Worm (Caenorhabditis elegans): ENCODE measurements around the gene cox-14.

The cox-14 gene

ce11 chrIII:10195911-10196310, 22.8 kb upstream of the cox-14 start:
- TF ChIP-seq ref-1 (GFP tag; conservative IDR thresholded peaks at IDR 0.05), result no peak
- TF ChIP-seq klf-2 (GFP tag; conservative IDR thresholded peaks at IDR 0.05), result no peak
- TF ChIP-seq ztf-29 (GFP tag; IDR thresholded peaks at IDR 0.05), result no peak
- no peak for TF ChIP-seq flt-1 (GFP tag; IDR thresholded peaks at IDR 0.05)
- TF ChIP-seq T22C8.4 (GFP tag; IDR thresholded peaks at IDR 0.05), result no peak
- no peak for TF ChIP-seq tab-1 (GFP tag; IDR thresholded peaks at IDR 0.05)
- TF ChIP-seq ztf-23 (GFP tag; IDR thresholded peaks at IDR 0.05), result no peak
- no peak for TF ChIP-seq cog-1 (tag; optimal IDR thresholded peaks at IDR 0.05)
- no peak for TF ChIP-seq med-1 (GFP tag; optimal IDR thresholded peaks at IDR 0.05; ENCODE audit: insufficient read depth)

- TF ChIP-seq cog-1 (tag; optimal IDR thresholded peaks at IDR 0.05) (no peak), flt-1 (GFP tag; IDR thresholded peaks at IDR 0.05) (no peak), T22C8.4 (GFP tag; IDR thresholded peaks at IDR 0.05) (no peak)
Observed at ce11 chrIII:10196796-10197195, 21.9 kb upstream of the cox-14 start.

ce11 chrIII:10197416-10197815, 21.3 kb upstream of the cox-14 start, which contains the start of gene dod-6:
dod-6 (plus strand) TSS chrIII:10197716.
- TF ChIP-seq ztf-29 (GFP tag; IDR thresholded peaks at IDR 0.05) (no peak), cog-1 (tag; optimal IDR thresholded peaks at IDR 0.05) (no peak), med-1 (GFP tag; optimal IDR thresholded peaks at IDR 0.05; ENCODE audit: insufficient read depth) (no peak), tab-1 (GFP tag; IDR thresholded peaks at IDR 0.05) (no peak)

ce11 chrIII:10199052-10199451, 19.7 kb upstream of the cox-14 start, which contains the start of gene T20G5.8:
T20G5.8 (plus strand) TSS chrIII:10199352.
- TF ChIP-seq cog-1 (tag; optimal IDR thresholded peaks at IDR 0.05) (no peak), klf-2 (GFP tag; conservative IDR thresholded peaks at IDR 0.05) (no peak), ztf-29 (GFP tag; IDR thresholded peaks at IDR 0.05) (no peak), tab-1 (GFP tag; IDR thresholded peaks at IDR 0.05) (no peak), flt-1 (GFP tag; IDR thresholded peaks at IDR 0.05) (no peak), ref-1 (GFP tag; conservative IDR thresholded peaks at IDR 0.05) (no peak), med-1 (GFP tag; optimal IDR thresholded peaks at IDR 0.05; ENCODE audit: insufficient read depth) (no peak), ztf-23 (GFP tag; IDR thresholded peaks at IDR 0.05) (no peak), T22C8.4 (GFP tag; IDR thresholded peaks at IDR 0.05) (no peak)

- TF ChIP-seq flt-1 (GFP tag; IDR thresholded peaks at IDR 0.05) (no peak), klf-2 (GFP tag; conservative IDR thresholded peaks at IDR 0.05) (no peak), cog-1 (tag; optimal IDR thresholded peaks at IDR 0.05) (no peak), ref-1 (GFP tag; conservative IDR thresholded peaks at IDR 0.05) (no peak), ztf-23 (GFP tag; IDR thresholded peaks at IDR 0.05) (no peak), ztf-29 (GFP tag; IDR thresholded peaks at IDR 0.05) (no peak), med-1 (GFP tag; optimal IDR thresholded peaks at IDR 0.05; ENCODE audit: insufficient read depth) (no peak), T22C8.4 (GFP tag; IDR thresholded peaks at IDR 0.05) (no peak), tab-1 (GFP tag; IDR thresholded peaks at IDR 0.05) (no peak)
Observed at ce11 chrIII:10201235-10201634, 17.5 kb upstream of the cox-14 start, which contains the start of the genes T20G5.13 and T20G5.12. T20G5.13 (minus strand) TSS chrIII:10201335. T20G5.12 (plus strand) TSS chrIII:10201604.

- TF ChIP-seq tab-1 (GFP tag; IDR thresholded peaks at IDR 0.05) (no peak), cog-1 (tag; optimal IDR thresholded peaks at IDR 0.05) (no peak), klf-2 (GFP tag; conservative IDR thresholded peaks at IDR 0.05) (no peak), med-1 (GFP tag; optimal IDR thresholded peaks at IDR 0.05; ENCODE audit: insufficient read depth) (no peak), ref-1 (GFP tag; conservative IDR thresholded peaks at IDR 0.05) (no peak), T22C8.4 (GFP tag; IDR thresholded peaks at IDR 0.05) (no peak), ztf-23 (GFP tag; IDR thresholded peaks at IDR 0.05) (no peak), flt-1 (GFP tag; IDR thresholded peaks at IDR 0.05) (no peak), ztf-29 (GFP tag; IDR thresholded peaks at IDR 0.05) (no peak)
Observed at ce11 chrIII:10202391-10202790, 16.4 kb upstream of the cox-14 start.

ce11 chrIII:10202894-10203871, 15.6 kb upstream of the cox-14 start, which contains the start of gene chc-1:
chc-1 (plus strand) TSS chrIII:10203821.
- TF ChIP-seq ztf-23 (GFP tag; IDR thresholded peaks at IDR 0.05) (no peak), klf-2 (GFP tag; conservative IDR thresholded peaks at IDR 0.05) (no peak), ztf-29 (GFP tag; IDR thresholded peaks at IDR 0.05) (no peak), cog-1 (tag; optimal IDR thresholded peaks at IDR 0.05) (no peak), med-1 (GFP tag; optimal IDR thresholded peaks at IDR 0.05; ENCODE audit: insufficient read depth) (no peak), ref-1 (GFP tag; conservative IDR thresholded peaks at IDR 0.05) (no peak), tab-1 (GFP tag; IDR thresholded peaks at IDR 0.05) (no peak), flt-1 (GFP tag; IDR thresholded peaks at IDR 0.05) (no peak)

ce11 chrIII:10206352-10206751, 12.4 kb upstream of the cox-14 start:
- no peak for TF ChIP-seq flt-1 (GFP tag; IDR thresholded peaks at IDR 0.05)
- TF ChIP-seq cog-1 (tag; optimal IDR thresholded peaks at IDR 0.05), result no peak

- TF ChIP-seq cog-1 (tag; optimal IDR thresholded peaks at IDR 0.05) (no peak), flt-1 (GFP tag; IDR thresholded peaks at IDR 0.05) (0 out of 2 replicates have a peak, but pooled peaks have one; percentile 28)
Observed at ce11 chrIII:10209703-10210102, 9.0 kb upstream of the cox-14 start, which contains the start of gene T20G5.9. T20G5.9 (plus strand) TSS chrIII:10209840.

ce11 chrIII:10211889-10212494, 6.8 kb upstream of the cox-14 start, which contains the start of the genes blos-1 and best-18:
blos-1 (minus strand) TSS chrIII:10211946.
best-18 (plus strand) TSS chrIII:10212396.
- peak; percentile 51; the same call in 1 of the 2 replicates for TF ChIP-seq T22C8.4 (GFP tag; IDR thresholded peaks at IDR 0.05)
- TF ChIP-seq ref-1 (GFP tag; conservative IDR thresholded peaks at IDR 0.05), result no peak
